Worm (Caenorhabditis elegans): ENCODE results near the gene sdz-36.

sdz-36 gene

DNA sequence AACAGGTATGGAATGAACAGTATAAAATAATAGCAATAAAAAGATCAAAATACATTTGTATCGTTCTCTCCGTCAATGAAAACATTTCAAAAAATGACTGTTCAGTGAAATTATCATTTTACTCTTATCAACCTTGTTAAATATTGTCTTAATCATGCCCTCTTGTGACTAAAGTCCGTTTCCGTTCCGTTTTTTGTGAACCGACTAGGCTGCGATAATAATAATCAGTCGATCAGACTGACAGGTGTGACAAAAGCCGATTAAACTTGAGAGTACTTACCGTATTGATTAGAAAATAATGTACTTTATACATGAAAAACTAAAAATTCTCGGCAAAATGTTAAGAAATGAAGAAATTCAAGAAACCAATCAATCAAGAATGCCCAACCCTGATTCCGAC, 8.2 kb upstream of the sdz-36 start, which contains the start of gene ins-7 (continued):
- TF ChIP-seq madf-5 (GFP tag; IDR thresholded peaks at IDR 0.05) = no peak
- no peak for TF ChIP-seq daf-19 (GFP tag; conservative IDR thresholded peaks at IDR 0.05)
- no peak for TF ChIP-seq nhr-10 (tag; optimal IDR thresholded peaks at IDR 0.05)
- TF ChIP-seq unc-62 (GFP tag; optimal IDR thresholded peaks at IDR 0.05 in 1 of 2) = no peak
- TF ChIP-seq unc-62 (tag; optimal IDR thresholded peaks at IDR 0.05) = no peak
- TF ChIP-seq lin-29 (GFP tag; IDR thresholded peaks at IDR 0.05) = no peak
- peak; percentile 30 for TF ChIP-seq nhr-48 (tag; optimal IDR thresholded peaks at IDR 0.05)
- no peak for TF ChIP-seq ceh-32 (tag; optimal IDR thresholded peaks at IDR 0.05; ENCODE audit: poor library complexity)
- TF ChIP-seq dve-1 (tag; optimal IDR thresholded peaks at IDR 0.05; ENCODE audit: insufficient read depth) = peak; percentile 76
- TF ChIP-seq mes-2 (tag; optimal IDR thresholded peaks at IDR 0.05; ENCODE audit: poor library complexity, severe bottlenecking) = no peak
- peak; percentile 72 for TF ChIP-seq nhr-28 (tag; optimal IDR thresholded peaks at IDR 0.05)
- no peak for TF ChIP-seq nhr-11 (tag; optimal IDR thresholded peaks at IDR 0.05)
- no peak for TF ChIP-seq hif-1 (tag; optimal IDR thresholded peaks at IDR 0.05)
- TF ChIP-seq spr-3 (GFP tag; optimal IDR thresholded peaks at IDR 0.05) = no peak
- TF ChIP-seq T26A8.4 (GFP tag; IDR thresholded peaks at IDR 0.05) = no peak
- no peak for TF ChIP-seq egl-27 (tag; optimal IDR thresholded peaks at IDR 0.05)
- no peak for TF ChIP-seq mxl-2 (GFP tag; conservative IDR thresholded peaks at IDR 0.05)
- peak; percentile 79; the same call in 1 of the 2 replicates for TF ChIP-seq lin-1 (GFP tag; IDR thresholded peaks at IDR 0.05)
- no peak for TF ChIP-seq ceh-62 (tag; optimal IDR thresholded peaks at IDR 0.05)
- TF ChIP-seq cey-2 (tag; optimal IDR thresholded peaks at IDR 0.05; ENCODE audit: borderline replicate concordance, insufficient read depth) = no peak
- TF ChIP-seq zip-2 (tag; optimal IDR thresholded peaks at IDR 0.05) = no peak
- TF ChIP-seq egl-43 (GFP tag; IDR thresholded peaks at IDR 0.05) = no peak
- no peak for TF ChIP-seq vab-7 (GFP tag; IDR thresholded peaks at IDR 0.05)
- no peak for TF ChIP-seq jun-1 (tag; optimal IDR thresholded peaks at IDR 0.05)
- no peak for TF ChIP-seq gei-8 (GFP tag; optimal IDR thresholded peaks at IDR 0.05)
- no peak for TF ChIP-seq ama-1 (optimal IDR thresholded peaks at IDR 0.05)
- TF ChIP-seq dmd-9 (GFP tag; IDR thresholded peaks at IDR 0.05) = no peak
- peak; percentile 62; the same call in 1 of the 2 replicates for TF ChIP-seq tra-1 (GFP tag; IDR thresholded peaks at IDR 0.05)
- no peak for TF ChIP-seq ceh-20 (GFP tag; IDR thresholded peaks at IDR 0.05)
- TF ChIP-seq fos-1 (tag; optimal IDR thresholded peaks at IDR 0.05) = no peak
- TF ChIP-seq Y75B8A.6 (GFP tag; IDR thresholded peaks at IDR 0.05) = no peak
- no peak for TF ChIP-seq duxl-1 (tag; optimal IDR thresholded peaks at IDR 0.05; ENCODE audit: poor library complexity)
- TF ChIP-seq ceh-82 (tag; optimal IDR thresholded peaks at IDR 0.05) = no peak
- TF ChIP-seq ZK337.2 (GFP tag; IDR thresholded peaks at IDR 0.05) = no peak
- TF ChIP-seq dmd-8 (GFP tag; IDR thresholded peaks at IDR 0.05) = no peak
- TF ChIP-seq zfp-3 (GFP tag; conservative IDR thresholded peaks at IDR 0.05) = no peak
- TF ChIP-seq ztf-7 (tag; optimal IDR thresholded peaks at IDR 0.05) = no peak
- TF ChIP-seq Y105C5A.15 (GFP tag; IDR thresholded peaks at IDR 0.05) = no peak
- TF ChIP-seq T20F7.1 (GFP tag; optimal IDR thresholded peaks at IDR 0.05) = peak; percentile 40
- TF ChIP-seq daf-12 (tag; optimal IDR thresholded peaks at IDR 0.05) = no peak
- no peak for TF ChIP-seq Y48G9A.11 (GFP tag; IDR thresholded peaks at IDR 0.05)
- TF ChIP-seq hlh-11 (tag; optimal IDR thresholded peaks at IDR 0.05) = peak; percentile 65
- TF ChIP-seq zfp-2 (tag; optimal IDR thresholded peaks at IDR 0.05) = no peak
- TF ChIP-seq aly-2 (tag; optimal IDR thresholded peaks at IDR 0.05) = no peak
- TF ChIP-seq R02D3.7 (tag; optimal IDR thresholded peaks at IDR 0.05) = no peak
- no peak for TF ChIP-seq nhr-237 (tag; optimal IDR thresholded peaks at IDR 0.05)
- TF ChIP-seq nhr-42 (GFP tag; IDR thresholded peaks at IDR 0.05) = no peak
- no peak for TF ChIP-seq lsy-2 (tag; optimal IDR thresholded peaks at IDR 0.05)
- no peak for TF ChIP-seq unc-39 (tag; optimal IDR thresholded peaks at IDR 0.05)
- no peak for TF ChIP-seq snpc-4 (tag; optimal IDR thresholded peaks at IDR 0.05)
- TF ChIP-seq F49E8.2 (tag; optimal IDR thresholded peaks at IDR 0.05; ENCODE audit: borderline replicate concordance) = no peak
- no peak for TF ChIP-seq php-3 (GFP tag; IDR thresholded peaks at IDR 0.05)
- no peak for TF ChIP-seq lin-15B (tag; optimal IDR thresholded peaks at IDR 0.05)

All from whole organism, L4 larva.